Fruit fly (Drosophila melanogaster) Kc167 (cell line): ENCODE data around the gene p-cup.

Experiments used
- Myc ChIP-seq: fragments of >200 bp; optimal IDR thresholded peaks from 2 replicates; lab custom pipeline; 2017; ENCODE audit warnings: missing external identifiers
- h ChIP-seq: fragments of >200 bp; optimal IDR thresholded peaks from 3 replicates; lab custom pipeline; 2018; ENCODE audit warnings: missing external identifiers
- psq ChIP-seq: fragments of >200 bp; optimal IDR thresholded peaks from 2 replicates; lab custom pipeline; 2017; ENCODE audit warnings: missing external identifiers
- ttk ChIP-seq: sonication (Bioruptor generic); optimal IDR thresholded peaks from 2 replicates; lab custom pipeline; 2017; ENCODE audit warnings: missing external identifiers

DNA sequence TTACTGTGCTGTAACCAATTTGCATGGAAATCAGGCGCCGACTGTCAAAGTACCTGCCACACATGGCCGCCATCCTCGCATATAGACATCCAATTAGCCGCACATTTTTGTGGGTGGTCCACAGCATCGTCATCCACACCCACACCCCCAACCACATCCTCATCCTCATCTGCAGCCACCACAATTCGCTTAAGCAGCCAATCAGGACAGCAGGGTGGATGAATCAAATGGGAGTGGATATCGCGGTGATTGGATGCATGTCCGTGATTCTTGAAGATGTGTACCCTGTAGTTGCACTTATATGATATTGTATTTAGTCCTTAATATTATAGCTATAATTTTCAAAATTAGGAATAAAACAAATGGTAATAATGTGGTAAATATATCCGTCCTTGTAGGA lies 43.7 kb downstream of the p-cup start:
- no peak for TF ChIP-seq psq (lab: Kevin White, UChicago)
- TF ChIP-seq ttk (lab: Kevin White, UChicago) = no peak
- no peak for TF ChIP-seq h
- no peak for TF ChIP-seq Myc
